Fruit fly (Drosophila melanogaster) Kc167 (cell line): ENCODE measurements around the gene CG43739.

Experiments
- Myc ChIP-seq: fragments of >200 bp; optimal IDR thresholded peaks from 2 replicates; lab custom pipeline; 2017; ENCODE audit warnings: missing external identifiers
- Sin3A ChIP-seq: fragments of >200 bp; optimal IDR thresholded peaks from 2 replicates; lab custom pipeline; 2018; ENCODE audit warnings: missing external identifiers
- h ChIP-seq: fragments of >200 bp; optimal IDR thresholded peaks from 3 replicates; lab custom pipeline; 2018; ENCODE audit warnings: missing external identifiers
- insv ChIP-seq: fragments of >200 bp; optimal IDR thresholded peaks from 3 replicates; lab custom pipeline; 2018; ENCODE audit warnings: missing external identifiers
- psq ChIP-seq: fragments of >200 bp; optimal IDR thresholded peaks from 2 replicates; lab custom pipeline; 2017; ENCODE audit warnings: missing external identifiers
- ttk ChIP-seq: sonication (Bioruptor generic); optimal IDR thresholded peaks from 2 replicates; lab custom pipeline; 2017; ENCODE audit warnings: missing external identifiers

CG43739 gene

dm6 chr2L:20880476-20880875 is 38.3 kb downstream of the CG43739 start:
- TF ChIP-seq Myc (lab: Kevin White, UChicago) (no peak), Sin3A (lab: Kevin White, UChicago) (no peak), psq (lab: Kevin White, UChicago) (no peak), h (lab: Kevin White, UChicago) (no peak), insv (lab: Kevin White, UChicago) (no peak), ttk (lab: Kevin White, UChicago) (no peak)

dm6 chr2L:20879567-20880141 is 39.1 kb downstream of the CG43739 start:
- TF ChIP-seq Myc (lab: Kevin White, UChicago) (no peak), h (lab: Kevin White, UChicago) (no peak), ttk (lab: Kevin White, UChicago) (no peak)

- TF ChIP-seq psq (lab: Kevin White, UChicago): no peak
- no peak for TF ChIP-seq ttk (lab: Kevin White, UChicago)
- no peak for TF ChIP-seq h (lab: Kevin White, UChicago)
- no peak for TF ChIP-seq Myc (lab: Kevin White, UChicago)
- no peak for TF ChIP-seq Sin3A (lab: Kevin White, UChicago)
- TF ChIP-seq insv (lab: Kevin White, UChicago): no peak
Observed at dm6 chr2L:20878463-20878862, 40.3 kb downstream of the CG43739 start.

dm6 chr2L:20878052-20878451 is 40.7 kb downstream of the CG43739 start:
- TF ChIP-seq psq (lab: Kevin White, UChicago): no peak
- no peak for TF ChIP-seq Myc (lab: Kevin White, UChicago)
- TF ChIP-seq Sin3A (lab: Kevin White, UChicago): no peak
- TF ChIP-seq h (lab: Kevin White, UChicago): no peak
- no peak for TF ChIP-seq insv (lab: Kevin White, UChicago)
- no peak for TF ChIP-seq ttk (lab: Kevin White, UChicago)

- TF ChIP-seq Myc (lab: Kevin White, UChicago): no peak
- TF ChIP-seq h (lab: Kevin White, UChicago): no peak
- no peak for TF ChIP-seq Sin3A (lab: Kevin White, UChicago)
- TF ChIP-seq ttk (lab: Kevin White, UChicago): no peak
- TF ChIP-seq psq (lab: Kevin White, UChicago): no peak
- TF ChIP-seq insv (lab: Kevin White, UChicago): no peak
Observed at dm6 chr2L:20874514-20874913, 44.2 kb downstream of the CG43739 start.

- TF ChIP-seq h (lab: Kevin White, UChicago) (no peak), Myc (lab: Kevin White, UChicago) (no peak), ttk (lab: Kevin White, UChicago) (no peak), psq (lab: Kevin White, UChicago) (no peak), insv (lab: Kevin White, UChicago) (no peak), Sin3A (lab: Kevin White, UChicago) (no peak)
Observed at dm6 chr2L:20869804-20870295, 48.9 kb downstream of the CG43739 start, which contains the start of gene CG14401. CG14401 (plus strand) TSS chr2L:20869854.

dm6 chr2L:20868921-20869320 is 49.8 kb downstream of the CG43739 start:
- TF ChIP-seq Myc (lab: Kevin White, UChicago) (no peak), insv (lab: Kevin White, UChicago) (no peak), Sin3A (lab: Kevin White, UChicago) (no peak)

- TF ChIP-seq Myc (lab: Kevin White, UChicago) (no peak), ttk (lab: Kevin White, UChicago) (no peak), insv (lab: Kevin White, UChicago) (no peak), Sin3A (lab: Kevin White, UChicago) (no peak)
Observed at dm6 chr2L:20867381-20867780, 51.4 kb downstream of the CG43739 start, which contains the start of gene CG31675. CG31675 (plus strand) TSS chr2L:20867755.

dm6 chr2L:20864764-20865265 is 53.9 kb downstream of the CG43739 start, which contains the start of gene CG9338:
CG9338 (plus strand) TSS chr2L:20865215.
- no peak for TF ChIP-seq Myc (lab: Kevin White, UChicago)
- TF ChIP-seq Sin3A (lab: Kevin White, UChicago): no peak
- TF ChIP-seq psq (lab: Kevin White, UChicago): no peak
- no peak for TF ChIP-seq insv (lab: Kevin White, UChicago)
- no peak for TF ChIP-seq h (lab: Kevin White, UChicago)
- TF ChIP-seq ttk (lab: Kevin White, UChicago): no peak

dm6 chr2L:20858371-20859340 is 60.1 kb downstream of the CG43739 start, which contains the start of gene bero:
bero (plus strand) TSS chr2L:20858695.
- TF ChIP-seq Myc (lab: Kevin White, UChicago) (no peak), h (lab: Kevin White, UChicago) (no peak), psq (lab: Kevin White, UChicago) (no peak), Sin3A (lab: Kevin White, UChicago) (no peak), ttk (lab: Kevin White, UChicago) (no peak), insv (lab: Kevin White, UChicago) (no peak)

- TF ChIP-seq h (lab: Kevin White, UChicago): no peak
- no peak for TF ChIP-seq insv (lab: Kevin White, UChicago)
- no peak for TF ChIP-seq Sin3A (lab: Kevin White, UChicago)
- no peak for TF ChIP-seq ttk (lab: Kevin White, UChicago)
- no peak for TF ChIP-seq Myc (lab: Kevin White, UChicago)
- TF ChIP-seq psq (lab: Kevin White, UChicago): no peak
Observed at dm6 chr2L:20857791-20858190, 60.9 kb downstream of the CG43739 start, which contains the start of gene CG14400. CG14400 (minus strand) TSS chr2L:20857891.
